Worm (Caenorhabditis elegans) whole organism, midembryonic: Measurements from ENCODE around the gene dph-1.

ENCODE experiments used
- T22C8.4 ChIP-seq: fragments of 200-800 bp; sonication (Bioruptor generic); IDR thresholded peaks from 2 replicates; pipeline ENCODE4 v1.3.6; 2022; ENCODE audit warnings: missing genetic modification characterization, missing compliant biosample characterization
- cog-1 ChIP-seq: sonication (generic microtip); optimal IDR thresholded peaks from 2 replicates; lab custom pipeline; 2016; ENCODE audit warnings: missing genetic modification characterization, missing compliant biosample characterization
- flt-1 ChIP-seq: fragments of 200-800 bp; sonication (Bioruptor generic); IDR thresholded peaks from 2 replicates; pipeline ENCODE4 v1.3.6; 2022; ENCODE audit warnings: missing genetic modification characterization, missing compliant biosample characterization
- klf-2 ChIP-seq: fragments of 200-800 bp; sonication (Bioruptor generic); conservative IDR thresholded peaks from 2 replicates; pipeline ENCODE4 v1.3.6; 2022; ENCODE audit warnings: missing genetic modification reagents, missing genetic modification characterization, missing compliant biosample characterization
- med-1 ChIP-seq: sonication (generic microtip); optimal IDR thresholded peaks from 2 replicates; lab custom pipeline; 2017; ENCODE audit warnings: missing genetic modification characterization, mild to moderate bottlenecking, missing compliant biosample characterization, antibody characterized with exemption, missing genetic modification reagents; ENCODE audit not compliant: insufficient read depth
- tab-1 ChIP-seq: fragments of 200-800 bp; sonication (Bioruptor generic); IDR thresholded peaks from 2 replicates; pipeline ENCODE4 v1.3.6; 2022; ENCODE audit warnings: missing genetic modification characterization, missing compliant biosample characterization
- ztf-23 ChIP-seq: fragments of 200-800 bp; sonication (Bioruptor generic); IDR thresholded peaks from 2 replicates; pipeline ENCODE4 v1.3.6; 2022; ENCODE audit warnings: missing genetic modification reagents, missing genetic modification characterization, missing compliant biosample characterization

ce11 chrIII:3730475-3730874 lies 23.8 kb downstream of the dph-1 start, which contains the start of gene F34D10.8:
- no peak for TF ChIP-seq flt-1 (GFP tag; lab: Robert Waterston, UW)
- no peak for TF ChIP-seq klf-2 (GFP tag; lab: Robert Waterston, UW)
- TF ChIP-seq tab-1, result no peak
- no peak for TF ChIP-seq med-1 (GFP tag; lab: Kevin White, UChicago)
- TF ChIP-seq ztf-23 (GFP tag; lab: Robert Waterston, UW), result no peak
- TF ChIP-seq cog-1 (tag; lab: Kevin White, UChicago), result no peak
- TF ChIP-seq T22C8.4 (GFP tag; lab: Robert Waterston, UW), result no peak
